Fruit fly (Drosophila melanogaster) whole organism, embryonic: Measurements from ENCODE around the gene Mtp.

Experiments
- B-H2 ChIP-seq: fragments of 200-800 bp; sonication (Bioruptor generic); optimal IDR thresholded peaks from 2 replicates; lab custom pipeline; 2018; ENCODE audit warnings: missing biosample characterization, mild to moderate bottlenecking, missing genetic modification characterization
- Blimp-1 ChIP-seq: fragments of 200-800 bp; sonication (Bioruptor generic); optimal IDR thresholded peaks from 3 replicates; lab custom pipeline; 2018; ENCODE audit warnings: missing biosample characterization, missing genetic modification characterization, mild to moderate bottlenecking, moderate library complexity, missing genetic modification reagents
- BtbVII ChIP-seq: fragments of 200-800 bp; sonication (Bioruptor generic); optimal IDR thresholded peaks from 3 replicates; lab custom pipeline; 2017; ENCODE audit warnings: missing biosample characterization, mild to moderate bottlenecking, missing genetic modification characterization
- CG10147 ChIP-seq: fragments of 200-800 bp; sonication (Bioruptor generic); optimal IDR thresholded peaks from 2 replicates; lab custom pipeline; 2019; ENCODE audit warnings: missing biosample characterization, mild to moderate bottlenecking, missing genetic modification characterization, moderate library complexity
- CG10321 ChIP-seq: fragments of 200-800 bp; sonication (Bioruptor generic); IDR thresholded peaks from 2 replicates; pipeline ENCODE4 v1.3.6; 2022; ENCODE audit warnings: missing biosample characterization, missing genetic modification characterization
- CG10565 ChIP-seq: fragments of 200-800 bp; sonication (Bioruptor generic); optimal IDR thresholded peaks from 3 replicates; lab custom pipeline; 2016; ENCODE audit warnings: missing biosample characterization, mild to moderate bottlenecking, missing genetic modification characterization
- CG15011 ChIP-seq: fragments of 200-800 bp; sonication (Bioruptor generic); optimal IDR thresholded peaks from 3 replicates; lab custom pipeline; 2018; ENCODE audit warnings: missing biosample characterization, mild to moderate bottlenecking, missing genetic modification characterization
- CG15696 ChIP-seq: fragments of 200-800 bp; sonication (Bioruptor generic); optimal IDR thresholded peaks from 2 replicates; lab custom pipeline; 2019; ENCODE audit warnings: missing biosample characterization, mild to moderate bottlenecking, missing genetic modification characterization, moderate library complexity
- CG1647 ChIP-seq: fragments of 200-800 bp; sonication (Bioruptor generic); optimal IDR thresholded peaks from 3 replicates; lab custom pipeline; 2016; ENCODE audit warnings: missing biosample characterization, missing genetic modification characterization
- CG2116 ChIP-seq: fragments of 200-800 bp; sonication (Bioruptor generic); optimal IDR thresholded peaks from 3 replicates; lab custom pipeline; 2018; ENCODE audit warnings: missing biosample characterization, mild to moderate bottlenecking, missing genetic modification characterization
- CG30431 ChIP-seq: fragments of 200-800 bp; sonication (Bioruptor generic); optimal IDR thresholded peaks from 2 replicates; lab custom pipeline; 2017; ENCODE audit warnings: missing biosample characterization, missing genetic modification characterization
- CG3065 ChIP-seq: fragments of 200-800 bp; sonication (Bioruptor generic); optimal IDR thresholded peaks from 2 replicates; lab custom pipeline; 2016; ENCODE audit warnings: missing biosample characterization, missing genetic modification characterization
- CG3163 ChIP-seq: fragments of 200-800 bp; sonication (Bioruptor generic); optimal IDR thresholded peaks from 3 replicates; lab custom pipeline; 2016; ENCODE audit warnings: missing biosample characterization, missing genetic modification characterization
- CG32532 ChIP-seq: fragments of 200-800 bp; sonication (Bioruptor generic); IDR thresholded peaks from 2 replicates; pipeline ENCODE4 v1.3.6; 2022; ENCODE audit warnings: missing biosample characterization, missing genetic modification characterization
- CG34376 ChIP-seq: fragments of 200-800 bp; sonication (Bioruptor generic); optimal IDR thresholded peaks from 2 replicates; lab custom pipeline; 2018; ENCODE audit warnings: missing biosample characterization, mild to moderate bottlenecking, missing genetic modification characterization
- CG43689 ChIP-seq: fragments of 200-800 bp; sonication (Bioruptor generic); IDR thresholded peaks from 2 replicates; pipeline ENCODE4 v1.3.6; 2022; ENCODE audit warnings: missing biosample characterization, missing genetic modification characterization
- CG4617 ChIP-seq: fragments of 200-800 bp; sonication (Bioruptor generic); optimal IDR thresholded peaks from 3 replicates; lab custom pipeline; 2016; ENCODE audit warnings: missing biosample characterization, missing genetic modification characterization, borderline replicate concordance
- CG6272 ChIP-seq: fragments of 200-800 bp; sonication (Bioruptor generic); IDR thresholded peaks from 2 replicates; pipeline ENCODE4 v1.3.6; 2022; ENCODE audit warnings: missing biosample characterization, missing genetic modification characterization
- CG6689 ChIP-seq: fragments of 200-800 bp; sonication (Bioruptor generic); IDR thresholded peaks from 2 replicates; pipeline ENCODE4 v1.3.6; 2022; ENCODE audit warnings: missing biosample characterization, missing genetic modification characterization
- CG7745 ChIP-seq: fragments of 200-800 bp; sonication (Bioruptor generic); optimal IDR thresholded peaks from 2 replicates; lab custom pipeline; 2018; ENCODE audit warnings: missing biosample characterization, mild to moderate bottlenecking, missing genetic modification characterization, moderate library complexity
- CG7786 ChIP-seq: fragments of 200-800 bp; sonication (Bioruptor generic); optimal IDR thresholded peaks from 2 replicates; lab custom pipeline; 2016; ENCODE audit warnings: missing biosample characterization, missing genetic modification characterization
- CG8359 ChIP-seq: fragments of 200-800 bp; sonication (Bioruptor generic); optimal IDR thresholded peaks from 2 replicates; lab custom pipeline; 2017; ENCODE audit warnings: missing biosample characterization, mild to moderate bottlenecking, missing genetic modification characterization, borderline replicate concordance
- CG9797 ChIP-seq: fragments of 200-800 bp; sonication (Bioruptor generic); optimal IDR thresholded peaks from 3 replicates; lab custom pipeline; 2018; ENCODE audit warnings: missing biosample characterization, mild to moderate bottlenecking, missing genetic modification characterization
- D ChIP-seq, 2 experiments: fragments of 200-800 bp in 1 of 2; fragments of >200 bp in 1 of 2; sonication (Bioruptor generic) in 1 of 2; optimal IDR thresholded peaks; 2 replicates in 1 of 2; 3 replicates in 1 of 2; lab custom pipeline; 2017; ENCODE audit warnings: mild to moderate bottlenecking in 1 of 2, missing biosample characterization in 1 of 2, missing genetic modification characterization in 1 of 2, missing genetic modification reagents in 1 of 2
- Dad ChIP-seq: fragments of 200-800 bp; sonication (Bioruptor generic); optimal IDR thresholded peaks from 3 replicates; lab custom pipeline; 2016; ENCODE audit warnings: missing biosample characterization, missing genetic modification characterization
- Doc3 ChIP-seq: fragments of 200-800 bp; sonication (Bioruptor generic); IDR thresholded peaks from 3 replicates; pipeline ENCODE4 v1.3.6; 2022; ENCODE audit warnings: missing biosample characterization, missing genetic modification characterization; ENCODE audit not compliant: partially characterized antibody
- Dp ChIP-seq: fragments of 200-800 bp; sonication (Bioruptor generic); optimal IDR thresholded peaks from 2 replicates; lab custom pipeline; 2018; ENCODE audit warnings: missing biosample characterization, mild to moderate bottlenecking, missing genetic modification characterization, moderate library complexity
- Fer3 ChIP-seq: fragments of 200-800 bp; sonication (Bioruptor generic); optimal IDR thresholded peaks from 2 replicates; lab custom pipeline; 2018; ENCODE audit warnings: missing biosample characterization, mild to moderate bottlenecking, missing genetic modification characterization, moderate library complexity
- Lim3 ChIP-seq: fragments of 200-800 bp; sonication (Bioruptor generic); IDR thresholded peaks from 2 replicates; pipeline ENCODE4 v1.3.6; 2022; ENCODE audit warnings: missing biosample characterization, missing genetic modification characterization
- Nf-YA ChIP-seq: fragments of 200-800 bp; sonication (Bioruptor generic); IDR thresholded peaks from 2 replicates; pipeline ENCODE4 v1.3.6; 2022; ENCODE audit warnings: missing biosample characterization, missing genetic modification characterization
- Ssrp ChIP-seq: fragments of 200-800 bp; sonication (Bioruptor generic); optimal IDR thresholded peaks from 2 replicates; lab custom pipeline; 2018; ENCODE audit warnings: missing biosample characterization, mild to moderate bottlenecking, missing genetic modification characterization, moderate library complexity
- Vsx1 ChIP-seq: fragments of 200-800 bp; sonication (Bioruptor generic); optimal IDR thresholded peaks from 2 replicates; lab custom pipeline; 2017; ENCODE audit warnings: missing biosample characterization, mild to moderate bottlenecking, missing genetic modification characterization, missing genetic modification reagents
- ato ChIP-seq: fragments of 200-800 bp; sonication (Bioruptor generic); IDR thresholded peaks from 2 replicates; pipeline ENCODE4 v1.3.6; 2022; ENCODE audit warnings: missing biosample characterization, missing genetic modification characterization; ENCODE audit not compliant: partially characterized antibody
- bowl ChIP-seq: fragments of 200-800 bp; sonication (Bioruptor generic); IDR thresholded peaks from 2 replicates; pipeline ENCODE4 v1.3.6; 2022; ENCODE audit warnings: missing biosample characterization, missing genetic modification characterization
- cad ChIP-seq: fragments of >200 bp; optimal IDR thresholded peaks from 2 replicates; lab custom pipeline; 2017; ENCODE audit warnings: missing biosample characterization, missing genetic modification characterization
- chm ChIP-seq: fragments of 200-800 bp; sonication (Bioruptor generic); IDR thresholded peaks from 2 replicates; pipeline ENCODE4 v1.3.6; 2022; ENCODE audit warnings: missing biosample characterization, missing genetic modification characterization
- disco-r ChIP-seq: fragments of 200-800 bp; sonication (Bioruptor generic); optimal IDR thresholded peaks from 2 replicates; lab custom pipeline; 2016; ENCODE audit warnings: missing biosample characterization, missing genetic modification characterization
- dmrt99B ChIP-seq: fragments of 200-800 bp; sonication (Bioruptor generic); optimal IDR thresholded peaks from 2 replicates; lab custom pipeline; 2018; ENCODE audit warnings: missing biosample characterization, mild to moderate bottlenecking, missing genetic modification characterization, moderate library complexity
- dpn ChIP-seq, 2 experiments: fragments of 200-800 bp; sonication (Bioruptor generic); optimal IDR thresholded peaks; 3 replicates each; lab custom pipeline; 2016; ENCODE audit warnings: missing biosample characterization in 2 of 2, missing genetic modification characterization in 2 of 2
- ftz-f1 ChIP-seq: fragments of 200-800 bp; sonication (Bioruptor generic); optimal IDR thresholded peaks from 2 replicates; lab custom pipeline; 2016; ENCODE audit warnings: missing biosample characterization, missing genetic modification characterization
- gsb ChIP-seq: fragments of 200-800 bp; sonication (Bioruptor generic); IDR thresholded peaks from 2 replicates; pipeline ENCODE4 v1.3.6; 2022; ENCODE audit warnings: missing biosample characterization, missing genetic modification characterization
- jigr1 ChIP-seq: fragments of 200-800 bp; sonication (Bioruptor generic); IDR thresholded peaks from 3 replicates; pipeline ENCODE4 v1.3.6; 2022; ENCODE audit warnings: missing biosample characterization, missing genetic modification characterization
- org-1 ChIP-seq: fragments of 200-800 bp; sonication (Bioruptor generic); optimal IDR thresholded peaks from 2 replicates; lab custom pipeline; 2017; ENCODE audit warnings: missing biosample characterization, missing genetic modification characterization
- pros ChIP-seq: fragments of 200-800 bp; sonication (Bioruptor generic); optimal IDR thresholded peaks from 3 replicates; lab custom pipeline; 2019; ENCODE audit warnings: missing biosample characterization, mild to moderate bottlenecking, missing genetic modification characterization, moderate library complexity
- repo ChIP-seq: fragments of 200-800 bp; sonication (Bioruptor generic); optimal IDR thresholded peaks from 2 replicates; lab custom pipeline; 2016; ENCODE audit warnings: missing biosample characterization, missing genetic modification characterization
- sim ChIP-seq: fragments of 200-800 bp; sonication (Bioruptor generic); IDR thresholded peaks from 2 replicates; pipeline ENCODE4 v1.3.6; 2022; ENCODE audit warnings: missing biosample characterization, missing genetic modification characterization
- sima ChIP-seq: fragments of 200-800 bp; sonication (Bioruptor generic); optimal IDR thresholded peaks from 2 replicates; lab custom pipeline; 2016; ENCODE audit warnings: missing biosample characterization, missing genetic modification characterization
- sug ChIP-seq: fragments of 200-800 bp; optimal IDR thresholded peaks from 2 replicates; lab custom pipeline; 2019; ENCODE audit warnings: missing biosample characterization, mild to moderate bottlenecking, missing genetic modification characterization, moderate library complexity
- ttk ChIP-seq: fragments of 200-800 bp; sonication (Bioruptor generic); IDR thresholded peaks from 2 replicates; pipeline ENCODE4 v2.1.2; 2022; ENCODE audit warnings: missing biosample characterization, missing genetic modification characterization
- zf30C ChIP-seq: fragments of 200-800 bp; sonication (Bioruptor generic); optimal IDR thresholded peaks from 3 replicates; lab custom pipeline; 2018; ENCODE audit warnings: missing biosample characterization, mild to moderate bottlenecking, missing genetic modification characterization

The Mtp gene

dm6 chr2L:20944886-20945558, 22.3 kb upstream of the Mtp start (continued):
- TF ChIP-seq CG2116 (no peak), CG15011 (GFP tag; lab: Kevin White, UChicago) (no peak), dpn (GFP tag; optimal IDR thresholded peaks at IDR 0.05; lab: Kevin White, UChicago) (peak; percentile 8 to 49), Dp (no peak), ato (GFP tag; lab: Robert Waterston, UW) (no peak), CG3163 (GFP tag; lab: Kevin White, UChicago) (no peak), bowl (GFP tag; lab: Robert Waterston, UW) (no peak), pros (GFP tag; lab: Kevin White, UChicago) (no peak), sim (no peak), CG4617 (GFP tag; lab: Kevin White, UChicago) (no peak), CG10565 (GFP tag; lab: Kevin White, UChicago) (no peak), CG9797 (GFP tag; lab: Kevin White, UChicago) (no peak), repo (peak; percentile 5), CG43689 (GFP tag; lab: Robert Waterston, UW) (no peak), B-H2 (GFP tag; lab: Kevin White, UChicago) (no peak), dmrt99B (tag; lab: Kevin White, UChicago) (peak; percentile 74), Dad (no peak), CG10147 (GFP tag; lab: Kevin White, UChicago) (no peak), ftz-f1 (GFP tag; lab: Kevin White, UChicago) (no peak), CG7786 (GFP tag; lab: Kevin White, UChicago) (no peak), CG15696 (tag; lab: Kevin White, UChicago) (no peak), Vsx1 (no peak), disco-r (GFP tag; lab: Kevin White, UChicago) (no peak), zf30C (GFP tag; lab: Kevin White, UChicago) (peak; percentile 65), CG10321 (GFP tag; lab: Robert Waterston, UW) (no peak), ttk (GFP tag; lab: Robert Waterston, UW) (no peak), sima (GFP tag; lab: Kevin White, UChicago) (no peak), org-1 (GFP tag; lab: Kevin White, UChicago) (peak; percentile 53), CG30431 (peak; percentile 5), CG34376 (GFP tag; lab: Kevin White, UChicago) (no peak), gsb (GFP tag; lab: Robert Waterston, UW) (no peak), CG6689 (GFP tag; lab: Robert Waterston, UW) (peak; percentile 38; the same call in 1 of the 2 replicates), BtbVII (peak; percentile 25), Doc3 (GFP tag; lab: Robert Waterston, UW) (no peak), sug (tag; lab: Kevin White, UChicago) (no peak), CG1647 (GFP tag; lab: Kevin White, UChicago) (no peak), Fer3 (tag; lab: Kevin White, UChicago) (peak; percentile 15), jigr1 (GFP tag; lab: Robert Waterston, UW) (no peak), Nf-YA (no peak), Lim3 (GFP tag; lab: Robert Waterston, UW) (no peak), D (optimal IDR thresholded peaks at IDR 0.05; lab: Kevin White, UChicago) (no peak), D (GFP tag; optimal IDR thresholded peaks at IDR 0.05; lab: Kevin White, UChicago) (peak; percentile 66), cad (GFP tag; lab: Kevin White, UChicago) (no peak), CG32532 (GFP tag; lab: Robert Waterston, UW) (no peak), CG8359 (GFP tag; lab: Kevin White, UChicago) (peak; percentile 26), Blimp-1 (GFP tag; lab: Kevin White, UChicago) (peak; percentile 73), CG3065 (no peak), chm (no peak; the same call in 1 of the 2 replicates), Ssrp (tag; lab: Kevin White, UChicago) (peak; percentile 56), CG6272 (no peak), CG7745 (tag; lab: Kevin White, UChicago) (no peak)
